Worm (Caenorhabditis elegans): ENCODE results near the gene C08F1.6.
"Not testable (repeated sequence)": the region's sequence is repeated elsewhere in the genome, so short reads cannot be mapped to it uniquely, and the experiment has no call there.

- not testable (repeated sequence) for TF ChIP-seq cog-1 (tag; optimal IDR thresholded peaks at IDR 0.05); flt-1 (GFP tag; IDR thresholded peaks at IDR 0.05); ref-1 (GFP tag; conservative IDR thresholded peaks at IDR 0.05); T22C8.4 (GFP tag; IDR thresholded peaks at IDR 0.05); med-1 (GFP tag; optimal IDR thresholded peaks at IDR 0.05; ENCODE audit: insufficient read depth); ztf-29 (GFP tag; IDR thresholded peaks at IDR 0.05)
These were observed 12.8 kb downstream of the C08F1.6 start, which contains the start of gene F36H5.14 for ce11 chrII:1775234-1775633.
